Fruit fly (Drosophila melanogaster): ENCODE measurements around the gene CG43098.

CG43098 gene

dm6 chr3L:3617252-3617651, 41.6 kb upstream of the CG43098 start (continued):
- TF ChIP-seq Nf-YC (tag; optimal IDR thresholded peaks at IDR 0.05) = no peak
- TF ChIP-seq Dip2 (GFP tag; IDR thresholded peaks at IDR 0.05) = no peak
- TF ChIP-seq vnd (GFP tag; IDR thresholded peaks at IDR 0.05; ENCODE audit: partially characterized antibody) = no peak
- peak; percentile 95 for TF ChIP-seq Med (GFP tag)
- TF ChIP-seq CG4730 (GFP tag; IDR thresholded peaks at IDR 0.05) = no peak
- peak; percentile 60 for TF ChIP-seq fd102C (GFP tag; optimal IDR thresholded peaks at IDR 0.05)
- no peak for TF ChIP-seq Oaz (GFP tag; IDR thresholded peaks at IDR 0.05)
- peak; percentile 82 for TF ChIP-seq CoRest (tag; optimal IDR thresholded peaks at IDR 0.05)
- peak; percentile 42 for TF ChIP-seq pho (GFP tag; optimal IDR thresholded peaks at IDR 0.05)
- no peak for TF ChIP-seq Dref (GFP tag; IDR thresholded peaks at IDR 0.05)
- TF ChIP-seq z (GFP tag; IDR thresholded peaks at IDR 0.05) = 0 out of 3 replicates have a peak, but pooled peaks have one; percentile 44
- peak; percentile 82 for TF ChIP-seq zf30C (GFP tag; optimal IDR thresholded peaks at IDR 0.05)
- peak; percentile 61 for TF ChIP-seq CG3065 (GFP tag; optimal IDR thresholded peaks at IDR 0.05)
- no peak for TF ChIP-seq toy (GFP tag; IDR thresholded peaks at IDR 0.05)
- no peak for TF ChIP-seq usp (GFP tag; optimal IDR thresholded peaks at IDR 0.05)
- peak; percentile 69 for TF ChIP-seq psq (GFP tag; optimal IDR thresholded peaks at IDR 0.05)
- TF ChIP-seq Hmx (GFP tag; optimal IDR thresholded peaks at IDR 0.05) = no peak
- TF ChIP-seq NK7.1 (GFP tag; optimal IDR thresholded peaks at IDR 0.05) = peak; percentile 37
- peak; percentile 58 for TF ChIP-seq org-1 (GFP tag; optimal IDR thresholded peaks at IDR 0.05)
- no peak for TF ChIP-seq cg (GFP tag; optimal IDR thresholded peaks at IDR 0.05)
- TF ChIP-seq Spps (tag; optimal IDR thresholded peaks at IDR 0.05) = peak; percentile 90
- no peak for TF ChIP-seq cwo (GFP tag; optimal IDR thresholded peaks at IDR 0.05)
- peak; percentile 12; the same call in 1 of the 3 replicates for TF ChIP-seq sr (GFP tag; IDR thresholded peaks at IDR 0.05)
- no peak for TF ChIP-seq Fer2 (tag; optimal IDR thresholded peaks at IDR 0.05)
- TF ChIP-seq Oli (tag; optimal IDR thresholded peaks at IDR 0.05) = peak; percentile 82
- TF ChIP-seq danr (GFP tag; IDR thresholded peaks at IDR 0.05) = peak; percentile 43
- no peak for TF ChIP-seq tll (GFP tag; optimal IDR thresholded peaks at IDR 0.05)
- no peak for TF ChIP-seq CG15479 (GFP tag; optimal IDR thresholded peaks at IDR 0.05)
- no peak for TF ChIP-seq Dll (GFP tag; IDR thresholded peaks at IDR 0.05; ENCODE audit: partially characterized antibody)
- TF ChIP-seq CG10462 (GFP tag; optimal IDR thresholded peaks at IDR 0.05) = peak; percentile 74
- peak; percentile 64 for TF ChIP-seq nom (GFP tag; optimal IDR thresholded peaks at IDR 0.05)
- peak; percentile 42 for TF ChIP-seq CG14965 (GFP tag; optimal IDR thresholded peaks at IDR 0.05; ENCODE audit: borderline replicate concordance)
- no peak for TF ChIP-seq CG31365 (tag; optimal IDR thresholded peaks at IDR 0.05)
- peak; percentile 37 for TF ChIP-seq TFAM (GFP tag; optimal IDR thresholded peaks at IDR 0.05)
- peak; percentile 67 for TF ChIP-seq CG4360 (GFP tag; IDR thresholded peaks at IDR 0.05)
- no peak for TF ChIP-seq exex (tag; optimal IDR thresholded peaks at IDR 0.05)
- TF ChIP-seq fd64A (GFP tag; optimal IDR thresholded peaks at IDR 0.05) = no peak
- peak; percentile 48; the same call in 1 of the 2 replicates for TF ChIP-seq Gsc (GFP tag; IDR thresholded peaks at IDR 0.05)
- no peak; the same call in 1 of the 2 replicates for TF ChIP-seq Ravus (GFP tag; IDR thresholded peaks at IDR 0.05)
- TF ChIP-seq CG3838 (GFP tag; optimal IDR thresholded peaks at IDR 0.05) = peak; percentile 40
- peak; percentile 76 for TF ChIP-seq oc (tag; optimal IDR thresholded peaks at IDR 0.05)
- TF ChIP-seq CG13287 (GFP tag; IDR thresholded peaks at IDR 0.05; ENCODE audit: partially characterized antibody) = no peak
- TF ChIP-seq twi (tag; optimal IDR thresholded peaks at IDR 0.05) = peak; percentile 74
- TF ChIP-seq crol (GFP tag; IDR thresholded peaks at IDR 0.05) = peak; percentile 49
- no peak for TF ChIP-seq CG6175 (GFP tag; IDR thresholded peaks at IDR 0.05)
- TF ChIP-seq HmgZ (tag; optimal IDR thresholded peaks at IDR 0.05) = peak; percentile 64
- peak; percentile 46 for TF ChIP-seq CG3163 (GFP tag; optimal IDR thresholded peaks at IDR 0.05)
- no peak for TF ChIP-seq CG42726 (GFP tag; IDR thresholded peaks at IDR 0.05; ENCODE audit: partially characterized antibody)
- TF ChIP-seq CG9609 (GFP tag; optimal IDR thresholded peaks at IDR 0.05) = peak; percentile 80
- TF ChIP-seq CG17912 (GFP tag; optimal IDR thresholded peaks at IDR 0.05) = no peak

All from whole organism, embryonic.